Worm (Caenorhabditis elegans): ENCODE data around the gene fbxa-89.

fbxa-89 gene

DNA sequence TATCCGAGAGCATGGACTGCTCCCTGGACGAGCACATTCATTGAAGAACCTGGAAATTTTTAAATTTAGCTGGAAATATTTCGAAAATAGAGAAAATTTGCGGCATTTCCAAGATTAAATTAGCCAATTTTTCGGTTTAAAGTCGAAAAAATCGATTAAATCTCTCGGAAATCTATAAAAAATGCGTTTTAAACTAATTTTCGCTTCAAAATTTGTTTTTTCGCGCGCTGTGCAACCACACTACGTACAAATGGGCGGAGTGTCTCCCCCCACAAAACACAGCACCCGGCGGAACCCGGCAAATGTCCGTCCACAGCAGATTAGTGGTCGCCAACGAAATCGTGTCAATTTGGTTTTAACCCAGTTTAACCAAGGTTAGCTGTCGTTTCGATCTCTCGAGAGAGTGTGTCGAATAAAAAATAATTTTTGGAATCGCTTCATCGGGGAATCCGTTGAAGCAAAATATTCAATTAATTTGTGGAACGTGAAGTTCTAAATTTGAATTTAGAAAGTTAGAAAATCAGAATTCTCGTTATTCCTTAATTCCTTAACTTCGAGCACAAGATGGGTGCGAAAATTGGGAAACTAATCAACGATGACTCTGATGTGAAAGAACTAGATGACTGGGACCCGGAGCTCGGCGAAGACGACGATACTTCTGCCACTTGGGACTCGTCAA lies 14.3 kb downstream of the fbxa-89 start, which contains the start of the genes tim-1 and Y75B8A.23:
Gene tim-1 (minus strand): TSS at position 51 of the 679 bp plus-strand sequence.
Gene Y75B8A.23 (plus strand): TSS at position 547 of the 679 bp plus-strand sequence.
- TF ChIP-seq spr-3 (GFP tag; optimal IDR thresholded peaks at IDR 0.05) (peak; percentile 90), ceh-44 (GFP tag; IDR thresholded peaks at IDR 0.05) (peak; percentile 75), nhr-41 (GFP tag; IDR thresholded peaks at IDR 0.05) (peak; percentile 62), lin-1 (GFP tag; IDR thresholded peaks at IDR 0.05) (peak; percentile 75), duxl-1 (tag; optimal IDR thresholded peaks at IDR 0.05; ENCODE audit: poor library complexity) (peak; percentile 86), egl-43 (GFP tag; IDR thresholded peaks at IDR 0.05) (peak; percentile 80), fkh-10 (GFP tag; optimal IDR thresholded peaks at IDR 0.05) (peak; percentile 32), Y75B8A.6 (GFP tag; IDR thresholded peaks at IDR 0.05) (no peak), aly-2 (tag; optimal IDR thresholded peaks at IDR 0.05) (no peak), nhr-48 (tag; optimal IDR thresholded peaks at IDR 0.05) (peak; percentile 74), ZK546.5 (tag; optimal IDR thresholded peaks at IDR 0.05) (peak; percentile 19 to 36), ctbp-1 (GFP tag; IDR thresholded peaks at IDR 0.05) (peak; percentile 85), lin-13 (GFP tag; optimal IDR thresholded peaks at IDR 0.05) (peak; percentile 95), R02D3.7 (tag; optimal IDR thresholded peaks at IDR 0.05) (peak; percentile 33), ztf-7 (tag; optimal IDR thresholded peaks at IDR 0.05) (peak; percentile 87), Y105C5A.15 (GFP tag; IDR thresholded peaks at IDR 0.05) (peak; percentile 85), nhr-111 (GFP tag; optimal IDR thresholded peaks at IDR 0.05) (no peak), daf-8 (GFP tag; IDR thresholded peaks at IDR 0.05) (0 out of 2 replicates have a peak, but pooled peaks have one; percentile 52), dmd-8 (GFP tag; IDR thresholded peaks at IDR 0.05) (peak; percentile 39; the same call in 1 of the 2 replicates), pha-4 (GFP tag; IDR thresholded peaks at IDR 0.05) (peak; percentile 81; the same call in 1 of the 2 replicates), pha-4 (tag; optimal IDR thresholded peaks at IDR 0.05) (no peak), unc-62 (GFP tag; optimal IDR thresholded peaks at IDR 0.05 in 1 of 2) (peak in 1 of 2 experiments; percentile 97), unc-62 (tag; optimal IDR thresholded peaks at IDR 0.05) (no peak), nhr-6 (tag; optimal IDR thresholded peaks at IDR 0.05) (peak; percentile 91), tra-1 (GFP tag; IDR thresholded peaks at IDR 0.05) (0 out of 2 replicates have a peak, but pooled peaks have one; percentile 31), dmd-6 (GFP tag; IDR thresholded peaks at IDR 0.05) (peak; percentile 87), nhr-10 (tag; optimal IDR thresholded peaks at IDR 0.05) (no peak), nhr-77 (tag; optimal IDR thresholded peaks at IDR 0.05) (peak; percentile 92), lin-29 (GFP tag; IDR thresholded peaks at IDR 0.05) (peak; percentile 36), dpl-1 (GFP tag; optimal IDR thresholded peaks at IDR 0.05) (peak; percentile 98), ceh-28 (tag; optimal IDR thresholded peaks at IDR 0.05) (no peak), nhr-42 (GFP tag; IDR thresholded peaks at IDR 0.05) (peak; percentile 84), fos-1 (tag; optimal IDR thresholded peaks at IDR 0.05) (peak; percentile 71), mxl-3 (GFP tag; optimal IDR thresholded peaks at IDR 0.05) (no peak), daf-12 (tag; optimal IDR thresholded peaks at IDR 0.05) (no peak), zfp-2 (tag; optimal IDR thresholded peaks at IDR 0.05) (peak; percentile 52), egl-27 (tag; optimal IDR thresholded peaks at IDR 0.05) (peak; percentile 11), ceh-82 (tag; optimal IDR thresholded peaks at IDR 0.05) (no peak), D1046.2 (GFP tag; IDR thresholded peaks at IDR 0.05) (peak; percentile 51; the same call in 1 of the 2 replicates), lin-38 (GFP tag; IDR thresholded peaks at IDR 0.05) (peak; percentile 93), lir-3 (tag; optimal IDR thresholded peaks at IDR 0.05) (peak; percentile 37), ceh-20 (GFP tag; IDR thresholded peaks at IDR 0.05) (peak; percentile 69; the same call in 1 of the 2 replicates), ceh-32 (tag; optimal IDR thresholded peaks at IDR 0.05; ENCODE audit: poor library complexity) (peak; percentile 51), zip-11 (GFP tag; IDR thresholded peaks at IDR 0.05) (no peak), F10B5.3 (tag; optimal IDR thresholded peaks at IDR 0.05) (peak; percentile 66), hif-1 (tag; optimal IDR thresholded peaks at IDR 0.05) (peak; percentile 24 to 73), ama-1 (optimal IDR thresholded peaks at IDR 0.05) (peak; percentile 100), nhr-76 (tag; optimal IDR thresholded peaks at IDR 0.05) (no peak), hlh-11 (tag; optimal IDR thresholded peaks at IDR 0.05) (peak; percentile 90), ZK337.2 (GFP tag; IDR thresholded peaks at IDR 0.05) (peak; percentile 42; the same call in 1 of the 2 replicates), Y5F2A.4 (GFP tag; optimal IDR thresholded peaks at IDR 0.05) (peak; percentile 54)
